Fruit fly (Drosophila melanogaster) whole organism, prepupa: ENCODE measurements around the gene CG10481.

Source experiments
- CG10669 ChIP-seq: fragments of 200-800 bp; sonication (Bioruptor generic); optimal IDR thresholded peaks from 3 replicates; lab custom pipeline; 2018; ENCODE audit warnings: missing biosample characterization, mild to moderate bottlenecking, missing genetic modification characterization, moderate library complexity
- CG11294 ChIP-seq: fragments of 200-800 bp; sonication (Bioruptor generic); IDR thresholded peaks from 2 replicates; pipeline ENCODE4 v1.3.6; 2022; ENCODE audit warnings: missing biosample characterization, missing genetic modification characterization
- CG11762 ChIP-seq: fragments of 200-800 bp; sonication (Bioruptor generic); optimal IDR thresholded peaks from 3 replicates; lab custom pipeline; 2016; ENCODE audit warnings: missing biosample characterization, missing genetic modification characterization; ENCODE audit not compliant: insufficient read depth
- CG11902 ChIP-seq: fragments of 200-800 bp; sonication (Bioruptor generic); optimal IDR thresholded peaks from 3 replicates; lab custom pipeline; 2016; ENCODE audit warnings: missing biosample characterization, missing genetic modification characterization
- CG15336 ChIP-seq: fragments of 200-800 bp; sonication (Bioruptor generic); IDR thresholded peaks from 2 replicates; pipeline ENCODE4 v1.3.6; 2022; ENCODE audit warnings: missing biosample characterization, missing genetic modification characterization
- CG1621 ChIP-seq: fragments of 200-800 bp; sonication (Bioruptor generic); optimal IDR thresholded peaks from 3 replicates; lab custom pipeline; 2018; ENCODE audit warnings: missing biosample characterization, mild to moderate bottlenecking, missing genetic modification characterization
- CG3032 ChIP-seq: fragments of 200-800 bp; optimal IDR thresholded peaks from 2 replicates; lab custom pipeline; 2019; ENCODE audit warnings: missing biosample characterization, mild to moderate bottlenecking, missing genetic modification characterization, moderate library complexity
- CG32006 ChIP-seq: fragments of 200-800 bp; sonication (Bioruptor generic); optimal IDR thresholded peaks from 3 replicates; lab custom pipeline; 2017; ENCODE audit warnings: missing biosample characterization, mild to moderate bottlenecking, missing genetic modification characterization
- CG34406 ChIP-seq: fragments of 200-800 bp; sonication (Bioruptor generic); optimal IDR thresholded peaks from 3 replicates; lab custom pipeline; 2016; ENCODE audit warnings: missing biosample characterization, missing genetic modification characterization
- CG4318 ChIP-seq: fragments of 200-800 bp; sonication (Bioruptor generic); optimal IDR thresholded peaks from 3 replicates; lab custom pipeline; 2017; ENCODE audit warnings: missing biosample characterization, mild to moderate bottlenecking, missing genetic modification characterization
- CG6276 ChIP-seq: fragments of 200-800 bp; sonication (Bioruptor generic); optimal IDR thresholded peaks from 2 replicates; lab custom pipeline; 2017; ENCODE audit warnings: missing biosample characterization, mild to moderate bottlenecking, missing genetic modification characterization
- CG6808 ChIP-seq: fragments of 200-800 bp; sonication (Bioruptor generic); optimal IDR thresholded peaks from 3 replicates; lab custom pipeline; 2017; ENCODE audit warnings: missing biosample characterization, missing genetic modification characterization, mild to moderate bottlenecking, moderate library complexity, missing genetic modification reagents
- CG8632 ChIP-seq: fragments of 200-800 bp; sonication (Bioruptor generic); optimal IDR thresholded peaks from 3 replicates; lab custom pipeline; 2016; ENCODE audit warnings: missing biosample characterization, missing genetic modification characterization
- Eip78C ChIP-seq: fragments of 200-800 bp; sonication (Bioruptor generic); peaks from one replicate; lab custom pipeline; 2016; ENCODE audit warnings: missing biosample characterization, missing genetic modification characterization
- Ets21C ChIP-seq: fragments of 200-800 bp; sonication (Bioruptor generic); optimal IDR thresholded peaks from 3 replicates; lab custom pipeline; 2016; ENCODE audit warnings: missing biosample characterization, missing genetic modification characterization
- Ets96B ChIP-seq: fragments of 200-800 bp; optimal IDR thresholded peaks from 2 replicates; lab custom pipeline; 2019; ENCODE audit warnings: missing biosample characterization, mild to moderate bottlenecking, missing genetic modification characterization, moderate library complexity
- Hr4 ChIP-seq: fragments of 200-800 bp; sonication (Bioruptor generic); optimal IDR thresholded peaks from 3 replicates; lab custom pipeline; 2016; ENCODE audit warnings: missing biosample characterization, missing genetic modification characterization
- Met ChIP-seq: fragments of 200-800 bp; sonication (Bioruptor generic); optimal IDR thresholded peaks from 3 replicates; lab custom pipeline; 2016; ENCODE audit warnings: missing biosample characterization, missing genetic modification characterization
- OdsH ChIP-seq: fragments of 200-800 bp; sonication (Bioruptor generic); optimal IDR thresholded peaks from 3 replicates; lab custom pipeline; 2016; ENCODE audit warnings: missing biosample characterization, missing genetic modification characterization
- Sox14 ChIP-seq: fragments of 200-800 bp; sonication (Bioruptor generic); optimal IDR thresholded peaks from 3 replicates; lab custom pipeline; 2016; ENCODE audit warnings: missing biosample characterization, missing genetic modification characterization
- Sox15 ChIP-seq: fragments of 200-800 bp; sonication (Bioruptor generic); optimal IDR thresholded peaks from 3 replicates; lab custom pipeline; 2016; ENCODE audit warnings: missing biosample characterization, missing genetic modification characterization
- achi ChIP-seq: fragments of 200-800 bp; sonication (Bioruptor generic); optimal IDR thresholded peaks from 3 replicates; lab custom pipeline; 2016; ENCODE audit warnings: missing biosample characterization, missing genetic modification characterization
- acj6 ChIP-seq: fragments of 200-800 bp; sonication (Bioruptor generic); optimal IDR thresholded peaks from 3 replicates; lab custom pipeline; 2016; ENCODE audit warnings: missing biosample characterization, missing genetic modification characterization
- dac ChIP-seq: fragments of 200-800 bp; sonication (Bioruptor generic); optimal IDR thresholded peaks from 2 replicates; lab custom pipeline; 2017; ENCODE audit warnings: missing biosample characterization, mild to moderate bottlenecking, missing genetic modification characterization
- dsx ChIP-seq: fragments of 200-800 bp; optimal IDR thresholded peaks from 3 replicates; lab custom pipeline; 2019; ENCODE audit warnings: missing biosample characterization, mild to moderate bottlenecking, missing genetic modification characterization, moderate library complexity; ENCODE audit not compliant: poor library complexity, severe bottlenecking
- eg ChIP-seq: fragments of 200-800 bp; sonication (Bioruptor generic); IDR thresholded peaks from 3 replicates; pipeline ENCODE4 v1.3.6; 2022; ENCODE audit warnings: missing biosample characterization, missing genetic modification characterization
- esn ChIP-seq: fragments of 200-800 bp; sonication (Bioruptor generic); optimal IDR thresholded peaks from 2 replicates; lab custom pipeline; 2016; ENCODE audit warnings: missing biosample characterization, mild to moderate bottlenecking, missing genetic modification characterization, moderate library complexity
- fd59A ChIP-seq: fragments of 200-800 bp; sonication (Bioruptor generic); optimal IDR thresholded peaks from 2 replicates; lab custom pipeline; 2017; ENCODE audit warnings: missing biosample characterization, mild to moderate bottlenecking, missing genetic modification characterization, missing genetic modification reagents
- fd85E ChIP-seq: fragments of 200-800 bp; sonication (Bioruptor generic); optimal IDR thresholded peaks from 3 replicates; lab custom pipeline; 2016; ENCODE audit warnings: missing biosample characterization, missing genetic modification characterization
- fkh ChIP-seq: fragments of 200-800 bp; sonication (Bioruptor generic); optimal IDR thresholded peaks from 3 replicates; lab custom pipeline; 2017; ENCODE audit warnings: missing biosample characterization, mild to moderate bottlenecking, missing genetic modification characterization, moderate library complexity
- lz ChIP-seq: fragments of 200-800 bp; sonication (Bioruptor generic); optimal IDR thresholded peaks from 3 replicates; lab custom pipeline; 2016; ENCODE audit warnings: missing biosample characterization, missing genetic modification characterization
- salr ChIP-seq, 2 experiments: fragments of 200-800 bp; sonication (Bioruptor generic); optimal IDR thresholded peaks; 3 replicates each; lab custom pipeline; 2016 to 2018; ENCODE audit warnings: missing biosample characterization in 2 of 2, missing genetic modification characterization in 2 of 2, mild to moderate bottlenecking in 1 of 2
- ss ChIP-seq, 2 experiments: fragments of 200-800 bp; sonication (Bioruptor generic); optimal IDR thresholded peaks; 2 replicates in 1 of 2; 3 replicates in 1 of 2; lab custom pipeline; 2017 to 2018; ENCODE audit warnings: mild to moderate bottlenecking in 2 of 2, missing biosample characterization in 2 of 2, missing genetic modification characterization in 2 of 2, moderate library complexity in 1 of 2
- svp ChIP-seq: fragments of 200-800 bp; sonication (Bioruptor generic); peaks from one replicate; lab custom pipeline; 2016; ENCODE audit warnings: missing biosample characterization, missing genetic modification characterization
- topi ChIP-seq: fragments of 200-800 bp; sonication (Bioruptor generic); optimal IDR thresholded peaks from 3 replicates; lab custom pipeline; 2016; ENCODE audit warnings: missing biosample characterization, missing genetic modification characterization
- vri ChIP-seq: fragments of 200-800 bp; sonication (Bioruptor generic); optimal IDR thresholded peaks from 3 replicates; lab custom pipeline; 2016; ENCODE audit warnings: missing biosample characterization, mild to moderate bottlenecking, missing genetic modification characterization

Gene CG10481

dm6 chr2L:19905233-19905632 is 12.9 kb upstream of the CG10481 start (continued):
- no peak for TF ChIP-seq CG11762
- peak; percentile 55 for TF ChIP-seq fd59A
- peak; percentile 67 for TF ChIP-seq CG32006
- TF ChIP-seq CG11902 (GFP tag; lab: Kevin White, UChicago), result peak; percentile 53
- no peak for TF ChIP-seq fkh (GFP tag; lab: Kevin White, UChicago)
- peak; percentile 86 for TF ChIP-seq svp (GFP tag; lab: Kevin White, UChicago)
- peak; percentile 69 for TF ChIP-seq Ets21C (GFP tag; lab: Kevin White, UChicago)
- peak; percentile 26 for TF ChIP-seq CG1621 (tag; lab: Kevin White, UChicago)
- TF ChIP-seq achi, result peak; percentile 73
- peak; percentile 10 for TF ChIP-seq CG8632 (GFP tag; lab: Kevin White, UChicago)
- peak; percentile 69 for TF ChIP-seq Met (GFP tag; lab: Kevin White, UChicago)
- TF ChIP-seq esn (GFP tag; lab: Kevin White, UChicago), result peak; percentile 64
- TF ChIP-seq Sox15, result peak; percentile 14
- peak; percentile 40 for TF ChIP-seq CG10669 (GFP tag; lab: Kevin White, UChicago)
- peak; percentile 46 for TF ChIP-seq CG3032 (tag; lab: Kevin White, UChicago)

dm6 chr2L:19902693-19903267 is 10.4 kb upstream of the CG10481 start:
- TF ChIP-seq dsx (GFP tag; lab: Kevin White, UChicago), result no peak
- no peak for TF ChIP-seq topi (GFP tag; lab: Kevin White, UChicago)
- TF ChIP-seq Sox15, result no peak
- no peak for TF ChIP-seq CG6808 (GFP tag; lab: Kevin White, UChicago)
- TF ChIP-seq Met (GFP tag; lab: Kevin White, UChicago), result no peak
- no peak for TF ChIP-seq CG3032 (tag; lab: Kevin White, UChicago)
- no peak for TF ChIP-seq CG32006
- no peak for TF ChIP-seq vri (GFP tag; lab: Kevin White, UChicago)
- TF ChIP-seq fd59A, result no peak
- no peak for TF ChIP-seq Ets96B (tag; lab: Kevin White, UChicago)
- TF ChIP-seq CG34406, result no peak
- no peak for TF ChIP-seq fd85E (GFP tag; lab: Kevin White, UChicago)
- no peak for TF ChIP-seq salr (GFP tag; optimal IDR thresholded peaks at IDR 0.05; lab: Kevin White, UChicago)
- no peak for TF ChIP-seq eg
- no peak for TF ChIP-seq CG6276

- TF ChIP-seq Ets96B (tag; lab: Kevin White, UChicago), result peak; percentile 3
- peak; percentile 23 for TF ChIP-seq CG6276
- TF ChIP-seq acj6 (GFP tag; lab: Kevin White, UChicago), result peak; percentile 3
- TF ChIP-seq ss (GFP tag; optimal IDR thresholded peaks at IDR 0.05; lab: Kevin White, UChicago), result no peak
- peak; percentile 27 for TF ChIP-seq dac (GFP tag; lab: Kevin White, UChicago)
- TF ChIP-seq CG15336 (GFP tag; lab: Robert Waterston, UW), result 0 out of 2 replicates have a peak, but pooled peaks have one; percentile 40
- no peak for TF ChIP-seq CG11294 (GFP tag; lab: Robert Waterston, UW)
- TF ChIP-seq Hr4, result peak; percentile 12
- TF ChIP-seq OdsH (GFP tag; lab: Kevin White, UChicago), result peak; percentile 2
- peak; percentile 50; the same call in 1 of the 3 replicates for TF ChIP-seq eg
- TF ChIP-seq svp (GFP tag; lab: Kevin White, UChicago), result peak; percentile 31
- TF ChIP-seq CG32006, result peak; percentile 54
- no peak for TF ChIP-seq topi (GFP tag; lab: Kevin White, UChicago)
- peak; percentile 21 for TF ChIP-seq Eip78C (GFP tag; lab: Kevin White, UChicago)
- peak; percentile 1 for TF ChIP-seq CG4318 (GFP tag; lab: Kevin White, UChicago)
- TF ChIP-seq CG3032 (tag; lab: Kevin White, UChicago), result no peak
- TF ChIP-seq lz, result no peak
- peak; percentile 0 for TF ChIP-seq Sox14 (GFP tag; lab: Kevin White, UChicago)
- no peak for TF ChIP-seq fd85E (GFP tag; lab: Kevin White, UChicago)
Measured at dm6 chr2L:19899498-19899897, 7.1 kb upstream of the CG10481 start.
